Worm (Caenorhabditis elegans) whole organism, L3 larva: Measurements from ENCODE around the gene zyg-1.

ENCODE experiments used
- nhr-25 ChIP-seq: sonication (generic microtip); optimal IDR thresholded peaks from 2 replicates; lab custom pipeline; 2017; ENCODE audit warnings: missing biosample characterization, missing genetic modification characterization
- snpc-4 ChIP-seq: fragments of 150-350 bp; optimal IDR thresholded peaks from 2 replicates; lab custom pipeline; 2014; ENCODE audit warnings: missing biosample characterization, missing genetic modification characterization

- peak; percentile 29 for TF ChIP-seq snpc-4 (tag; lab: Kevin White, UChicago)
- no peak for TF ChIP-seq nhr-25 (tag; lab: Kevin White, UChicago)
These were observed 39.4 kb downstream of the zyg-1 start, which contains the start of gene C25H3.11 for ce11 chrII:5688959-5689358.
